Worm (Caenorhabditis elegans) whole organism, young adult: ENCODE measurements around the gene gpx-4.

ENCODE experiments used
- B0261.1 ChIP-seq: sonication (generic microtip); optimal IDR thresholded peaks from 2 replicates; lab custom pipeline; 2016; ENCODE audit warnings: mild to moderate bottlenecking, missing genetic modification characterization, moderate library complexity, missing compliant biosample characterization
- C06A6.2 ChIP-seq: fragments of 200-800 bp; sonication (Bioruptor generic); conservative IDR thresholded peaks from 2 replicates; pipeline ENCODE4 v1.3.6; 2022; ENCODE audit warnings: missing genetic modification characterization, missing compliant biosample characterization
- D2030.7 ChIP-seq: fragments of 200-800 bp; sonication (Bioruptor generic); IDR thresholded peaks from 2 replicates; pipeline ENCODE4 v1.3.6; 2022; ENCODE audit warnings: missing genetic modification reagents, missing genetic modification characterization, missing compliant biosample characterization
- F33H1.4 ChIP-seq: fragments of 200-800 bp; sonication (Bioruptor generic); IDR thresholded peaks from 2 replicates; pipeline ENCODE4 v1.3.6; 2022; ENCODE audit warnings: missing genetic modification reagents, missing genetic modification characterization, missing compliant biosample characterization
- F49E8.2 ChIP-seq: sonication (generic microtip); optimal IDR thresholded peaks from 3 replicates; lab custom pipeline; 2017; ENCODE audit warnings: missing genetic modification characterization, mild to moderate bottlenecking, missing compliant biosample characterization, antibody characterized with exemption, moderate library complexity; ENCODE audit not compliant: insufficient read depth
- T26A5.8 ChIP-seq: sonication (generic microtip); optimal IDR thresholded peaks from 2 replicates; lab custom pipeline; 2016; ENCODE audit warnings: missing genetic modification characterization, missing compliant biosample characterization
- Y53F4B.3 ChIP-seq: fragments of 200-800 bp; sonication (Bioruptor generic); IDR thresholded peaks from 2 replicates; pipeline ENCODE4 v1.3.6; 2022; ENCODE audit warnings: missing genetic modification reagents, missing genetic modification characterization, missing compliant biosample characterization
- ZK185.1 ChIP-seq: sonication (generic microtip); optimal IDR thresholded peaks from 2 replicates; lab custom pipeline; 2016; ENCODE audit warnings: mild to moderate bottlenecking, missing genetic modification characterization, missing compliant biosample characterization; ENCODE audit not compliant: poor library complexity, severe bottlenecking
- ama-1 ChIP-seq, 3 experiments: fragments of 150-350 bp in 1 of 3; sonication (generic microtip) in 2 of 3; optimal IDR thresholded peaks; 2 replicates each; lab custom pipeline; 2014 to 2018; ENCODE audit warnings: missing biosample characterization in 2 of 3, missing genetic modification characterization in 2 of 3, missing genetic modification reagents in 2 of 3
- aptf-3 ChIP-seq: fragments of 200-800 bp; sonication (Bioruptor generic); IDR thresholded peaks from 2 replicates; pipeline ENCODE4 v1.3.6; 2022; ENCODE audit warnings: missing genetic modification characterization, missing compliant biosample characterization
- attf-3 ChIP-seq: fragments of 200-800 bp; sonication (Bioruptor generic); conservative IDR thresholded peaks from 2 replicates; pipeline ENCODE4 v1.3.6; 2022; ENCODE audit warnings: missing genetic modification reagents, missing genetic modification characterization, missing compliant biosample characterization
- bed-1 ChIP-seq: fragments of 200-800 bp; sonication (Bioruptor generic); IDR thresholded peaks from 2 replicates; pipeline ENCODE4 v1.3.6; 2022; ENCODE audit warnings: missing genetic modification reagents, missing genetic modification characterization, missing compliant biosample characterization
- cebp-2 ChIP-seq: fragments of 200-800 bp; sonication (Bioruptor generic); IDR thresholded peaks from 2 replicates; pipeline ENCODE4 v1.3.6; 2022; ENCODE audit warnings: missing genetic modification characterization, missing compliant biosample characterization
- ceh-79 ChIP-seq: sonication (generic microtip); optimal IDR thresholded peaks from 2 replicates; lab custom pipeline; 2017; ENCODE audit warnings: mild to moderate bottlenecking, missing genetic modification characterization, missing compliant biosample characterization
- dox-1 ChIP-seq: fragments of 200-800 bp; sonication (Bioruptor generic); IDR thresholded peaks from 2 replicates; pipeline ENCODE4 v1.3.6; 2022; ENCODE audit warnings: missing genetic modification reagents, missing genetic modification characterization, missing compliant biosample characterization
- dpl-1 ChIP-seq: fragments of 150-350 bp; optimal IDR thresholded peaks from 2 replicates; lab custom pipeline; 2014; ENCODE audit warnings: missing biosample characterization, missing genetic modification reagents, missing genetic modification characterization
- egl-18 ChIP-seq: fragments of 200-800 bp; sonication (Bioruptor generic); IDR thresholded peaks from 2 replicates; pipeline ENCODE4 v1.3.6; 2022; ENCODE audit warnings: missing genetic modification reagents, missing genetic modification characterization, missing compliant biosample characterization
- egl-44 ChIP-seq: fragments of 200-800 bp; sonication (Bioruptor generic); IDR thresholded peaks from 2 replicates; pipeline ENCODE4 v1.3.6; 2022; ENCODE audit warnings: missing genetic modification reagents, missing genetic modification characterization, missing compliant biosample characterization
- egrh-3 ChIP-seq: fragments of 200-800 bp; sonication (Bioruptor generic); IDR thresholded peaks from 2 replicates; pipeline ENCODE4 v1.3.6; 2022; ENCODE audit warnings: missing genetic modification reagents, missing genetic modification characterization, missing compliant biosample characterization
- ekl-4 ChIP-seq: fragments of 200-800 bp; sonication (Bioruptor generic); IDR thresholded peaks from 2 replicates; pipeline ENCODE4 v1.3.6; 2022; ENCODE audit warnings: missing genetic modification reagents, missing genetic modification characterization, missing compliant biosample characterization
- ets-4 ChIP-seq: fragments of 200-800 bp; sonication (Bioruptor generic); optimal IDR thresholded peaks from 2 replicates; lab custom pipeline; 2018; ENCODE audit warnings: mild to moderate bottlenecking, missing genetic modification characterization, missing compliant biosample characterization
- hmg-20 ChIP-seq: fragments of 200-800 bp; sonication (Bioruptor generic); IDR thresholded peaks from 2 replicates; pipeline ENCODE4 v1.3.6; 2022; ENCODE audit warnings: missing genetic modification reagents, missing genetic modification characterization, missing compliant biosample characterization
- lin-35 ChIP-seq, 3 experiments: fragments of 150-350 bp in 2 of 3; sonication (generic microtip) in 1 of 3; optimal IDR thresholded peaks; 2 replicates each; lab custom pipeline; 2014 to 2018; ENCODE audit warnings: missing biosample characterization in 3 of 3, missing genetic modification characterization in 3 of 3, missing genetic modification reagents in 3 of 3
- lin-54 ChIP-seq: fragments of 200-800 bp; sonication (Bioruptor generic); optimal IDR thresholded peaks from 2 replicates; lab custom pipeline; 2018; ENCODE audit warnings: mild to moderate bottlenecking, missing genetic modification characterization, missing compliant biosample characterization
- lsl-1 ChIP-seq: fragments of 200-800 bp; sonication (Bioruptor generic); optimal IDR thresholded peaks from 2 replicates; lab custom pipeline; 2018; ENCODE audit warnings: mild to moderate bottlenecking, missing genetic modification characterization, moderate library complexity, missing compliant biosample characterization
- madf-6 ChIP-seq: fragments of 200-800 bp; sonication (Bioruptor generic); IDR thresholded peaks from 2 replicates; pipeline ENCODE4 v1.3.6; 2022; ENCODE audit warnings: missing genetic modification reagents, missing genetic modification characterization, missing compliant biosample characterization
- mcd-1 ChIP-seq: fragments of 200-800 bp; sonication (Bioruptor generic); IDR thresholded peaks from 2 replicates; pipeline ENCODE4 v1.3.6; 2022; ENCODE audit warnings: missing genetic modification reagents, missing genetic modification characterization, missing compliant biosample characterization
- mel-28 ChIP-seq: sonication (generic microtip); optimal IDR thresholded peaks from 2 replicates; lab custom pipeline; 2016; ENCODE audit warnings: borderline replicate concordance, mild to moderate bottlenecking, missing genetic modification characterization, missing compliant biosample characterization
- rec-8 ChIP-seq, 2 experiments: sonication (generic microtip); optimal IDR thresholded peaks; 2 replicates each; lab custom pipeline; 2016; ENCODE audit warnings: mild to moderate bottlenecking in 2 of 2, missing genetic modification characterization in 2 of 2, missing genetic modification reagents in 2 of 2, missing genotype in 2 of 2, missing biosample characterization in 1 of 2, missing compliant biosample characterization in 1 of 2, moderate library complexity in 1 of 2
- rpc-1 ChIP-seq, 2 experiments: fragments of 150-350 bp in 1 of 2; sonication (generic microtip) in 1 of 2; optimal IDR thresholded peaks; 2 replicates each; lab custom pipeline; 2014 to 2018; ENCODE audit warnings: missing biosample characterization in 1 of 2, missing genetic modification characterization in 1 of 2, missing genetic modification reagents in 1 of 2, missing genotype in 1 of 2
- sdz-38 ChIP-seq: sonication (generic microtip); optimal IDR thresholded peaks from 2 replicates; lab custom pipeline; 2016; ENCODE audit warnings: missing genotype, missing genetic modification characterization, missing compliant biosample characterization
- snpc-1.1 ChIP-seq: sonication (generic microtip); optimal IDR thresholded peaks from 2 replicates; lab custom pipeline; 2017; ENCODE audit warnings: missing genetic modification characterization, mild to moderate bottlenecking, missing compliant biosample characterization, antibody characterized with exemption, moderate library complexity, missing genotype, missing genetic modification reagents; ENCODE audit not compliant: insufficient read depth
- sptf-2 ChIP-seq: fragments of 200-800 bp; sonication (Bioruptor generic); optimal IDR thresholded peaks from 2 replicates; lab custom pipeline; 2018; ENCODE audit warnings: mild to moderate bottlenecking, missing genetic modification characterization, missing compliant biosample characterization
- zim-3 ChIP-seq: sonication (generic microtip); optimal IDR thresholded peaks from 2 replicates; lab custom pipeline; 2017; ENCODE audit warnings: mild to moderate bottlenecking, missing genetic modification characterization, moderate library complexity, missing compliant biosample characterization
- ztf-18 ChIP-seq: sonication (generic microtip); optimal IDR thresholded peaks from 2 replicates; lab custom pipeline; 2016; ENCODE audit warnings: missing genotype, mild to moderate bottlenecking, missing genetic modification characterization, missing compliant biosample characterization

The gpx-4 gene

DNA sequence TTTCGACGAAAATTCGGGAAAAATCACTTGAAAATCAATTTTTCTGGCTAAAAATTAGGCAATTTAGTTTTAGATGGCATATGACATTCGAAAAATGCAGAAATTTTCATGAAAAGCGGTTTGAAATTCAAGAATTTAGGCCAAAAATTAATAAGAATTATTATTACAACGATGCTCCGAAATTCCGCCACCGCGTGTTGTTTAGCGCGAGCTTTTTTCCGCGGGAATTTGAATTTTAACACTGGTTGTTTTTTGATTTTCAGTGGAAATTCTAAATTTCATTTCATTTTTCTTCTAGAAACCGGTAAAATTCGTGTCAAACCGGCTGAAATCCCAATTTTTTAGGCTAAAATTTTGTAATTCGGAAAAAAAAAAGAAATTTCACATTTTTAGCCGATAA, 4.2 kb downstream of the gpx-4 start (continued):
- TF ChIP-seq sdz-38 (tag; lab: Kevin White, UChicago): no peak
- TF ChIP-seq cebp-2 (GFP tag; lab: Robert Waterston, UW): no peak
- TF ChIP-seq Y53F4B.3 (GFP tag; lab: Robert Waterston, UW): no peak

DNA sequence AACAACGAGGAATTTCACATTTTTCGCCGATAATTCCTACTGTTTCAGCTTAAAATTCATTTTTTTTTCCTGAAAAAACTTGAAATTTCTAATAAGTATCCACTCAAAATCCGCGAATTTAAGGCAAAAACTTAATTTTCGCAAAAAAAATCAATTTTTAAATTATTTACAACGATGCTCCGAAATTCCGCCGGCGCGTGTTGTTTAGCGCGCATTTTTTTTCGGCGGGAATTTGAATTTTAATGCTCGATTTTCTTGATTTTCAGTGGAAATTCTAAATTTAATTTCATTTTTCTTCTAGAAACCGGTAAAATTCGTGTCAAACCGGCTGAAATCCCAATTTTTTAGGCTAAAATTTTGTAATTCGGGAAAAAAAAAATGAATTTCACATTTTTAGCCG, 6.7 kb downstream of the gpx-4 start:
- TF ChIP-seq attf-3 (GFP tag; lab: Robert Waterston, UW): peak; percentile 87
- 0 out of 2 replicates have a peak, but pooled peaks have one; percentile 14 for TF ChIP-seq madf-6 (GFP tag; lab: Robert Waterston, UW)
- peak; percentile 14 for TF ChIP-seq lin-54 (GFP tag; lab: Kevin White, UChicago)

DNA sequence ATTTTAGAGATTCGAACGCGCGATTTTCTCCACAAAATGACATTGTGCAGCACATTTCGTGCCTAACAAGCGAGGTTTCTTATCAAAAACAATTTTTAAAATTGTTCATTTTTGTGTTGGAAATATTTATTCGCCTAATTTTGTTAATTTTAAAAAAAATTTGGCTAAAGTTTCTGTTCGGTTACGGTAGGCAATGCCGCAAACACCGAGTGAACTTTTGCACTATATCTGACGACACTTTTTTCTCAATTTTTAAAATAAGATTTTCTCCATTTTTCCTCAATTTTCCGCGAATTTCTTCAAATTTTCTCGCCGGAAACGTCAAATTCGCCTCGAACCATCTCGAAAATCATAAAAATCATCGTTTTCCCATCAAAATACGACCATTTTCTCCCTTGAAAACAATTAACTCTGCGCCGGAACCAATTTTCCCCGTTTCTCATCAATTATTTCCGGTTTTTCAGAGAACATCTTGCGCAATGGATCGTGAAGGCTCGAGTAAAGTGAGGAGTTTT, 8.2 kb downstream of the gpx-4 start, which contains the start of gene Y69A2AR.1:
Gene Y69A2AR.1 (plus strand): TSS at position 465 of the 515 bp plus-strand sequence.
- TF ChIP-seq hmg-20 (GFP tag; lab: Robert Waterston, UW) (no peak), lin-35 (GFP tag; optimal IDR thresholded peaks at IDR 0.05; lab: Kevin White, UChicago) (no peak), ama-1 (optimal IDR thresholded peaks at IDR 0.05; lab: Kevin White, UChicago) (no peak), ama-1 (GFP tag; optimal IDR thresholded peaks at IDR 0.05; lab: Kevin White, UChicago) (no peak), egl-44 (GFP tag; lab: Robert Waterston, UW) (no peak), attf-3 (GFP tag; lab: Robert Waterston, UW) (0 out of 2 replicates have a peak, but pooled peaks have one; percentile 24), D2030.7 (GFP tag; lab: Robert Waterston, UW) (0 out of 2 replicates have a peak, but pooled peaks have one; percentile 13), lsl-1 (GFP tag; lab: Kevin White, UChicago) (peak; percentile 44)

DNA sequence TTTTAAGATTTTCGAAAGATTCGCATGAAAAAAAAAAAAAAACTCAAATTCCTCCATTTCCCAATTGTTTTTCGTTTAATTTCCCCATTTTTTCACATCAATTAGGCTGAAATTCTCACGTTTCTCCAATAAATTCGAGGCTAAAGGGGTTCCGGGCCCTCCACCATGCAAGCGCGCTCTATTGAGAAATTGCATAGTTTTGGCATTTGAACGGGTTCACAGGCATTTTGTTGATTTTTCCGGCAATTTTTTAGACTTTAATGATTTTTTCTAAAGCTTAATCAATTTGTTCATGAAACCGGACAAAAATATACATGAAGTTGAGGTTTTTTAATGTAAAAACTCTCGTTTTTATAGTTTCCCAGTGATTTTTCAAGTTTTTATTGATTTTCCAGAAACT, 8.7 kb downstream of the gpx-4 start:
- TF ChIP-seq mcd-1 (GFP tag; lab: Robert Waterston, UW) (peak; percentile 79), bed-1 (GFP tag; lab: Robert Waterston, UW) (no peak), mel-28 (tag; lab: Kevin White, UChicago) (no peak), ets-4 (no peak), attf-3 (GFP tag; lab: Robert Waterston, UW) (peak; percentile 21; the same call in 1 of the 2 replicates), lsl-1 (GFP tag; lab: Kevin White, UChicago) (no peak), cebp-2 (GFP tag; lab: Robert Waterston, UW) (no peak), sptf-2 (no peak), snpc-1.1 (tag; lab: Kevin White, UChicago) (no peak), C06A6.2 (GFP tag; lab: Robert Waterston, UW) (no peak), dpl-1 (GFP tag; lab: Kevin White, UChicago) (no peak), zim-3 (tag; lab: Kevin White, UChicago) (no peak), ZK185.1 (tag; lab: Kevin White, UChicago) (no peak), egl-18 (GFP tag; lab: Robert Waterston, UW) (no peak), aptf-3 (GFP tag; lab: Robert Waterston, UW) (no peak), sdz-38 (tag; lab: Kevin White, UChicago) (no peak), egrh-3 (no peak)

DNA sequence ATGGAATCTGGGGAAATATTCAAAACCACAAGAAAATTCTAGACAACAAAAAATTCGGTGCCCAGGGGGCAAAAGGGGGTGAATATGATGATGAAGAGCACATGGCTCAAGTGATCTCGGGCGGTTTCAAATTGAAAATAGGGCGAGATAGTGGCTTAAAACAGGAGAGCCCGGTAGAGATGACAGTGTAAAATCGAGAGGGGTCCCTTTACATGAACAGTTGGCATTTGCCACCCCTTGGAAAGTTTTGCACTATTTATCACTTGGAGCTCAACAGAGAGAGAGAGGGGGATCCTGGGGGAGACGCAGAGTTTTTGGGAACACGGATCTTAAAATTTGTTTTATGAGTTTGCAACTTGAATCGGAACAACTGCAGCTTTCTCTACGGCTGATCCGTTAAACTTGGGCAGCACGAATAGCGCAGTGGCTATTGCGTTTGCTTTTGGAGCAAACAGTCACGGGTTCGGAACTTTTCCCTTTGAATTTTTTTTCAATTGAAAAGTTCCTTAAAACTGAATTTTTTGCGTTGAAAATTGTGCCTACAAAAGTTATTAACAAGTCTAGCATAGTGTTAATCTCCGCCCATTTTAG, 9.3 kb downstream of the gpx-4 start:
- TF ChIP-seq Y53F4B.3 (GFP tag; lab: Robert Waterston, UW): no peak
- no peak for TF ChIP-seq bed-1 (GFP tag; lab: Robert Waterston, UW)
- no peak for TF ChIP-seq F49E8.2 (tag; lab: Kevin White, UChicago)
- peak; percentile 3 for TF ChIP-seq snpc-1.1 (tag; lab: Kevin White, UChicago)
- peak; percentile 16 for TF ChIP-seq T26A5.8 (tag; lab: Kevin White, UChicago)
- TF ChIP-seq egrh-3: no peak
- peak; percentile 22 for TF ChIP-seq zim-3 (tag; lab: Kevin White, UChicago)
- peak; percentile 51 for TF ChIP-seq lin-54 (GFP tag; lab: Kevin White, UChicago)
- peak; percentile 70 for TF ChIP-seq B0261.1
- TF ChIP-seq ceh-79 (tag; lab: Kevin White, UChicago): peak; percentile 23
- TF ChIP-seq rec-8 (tag; optimal IDR thresholded peaks at IDR 0.05; lab: Kevin White, UChicago): peak in 1 of 2 experiments; percentile 41
- peak; percentile 33; the same call in 1 of the 2 replicates for TF ChIP-seq madf-6 (GFP tag; lab: Robert Waterston, UW)
- TF ChIP-seq dox-1 (GFP tag; lab: Robert Waterston, UW): peak; percentile 29; the same call in 1 of the 2 replicates
- TF ChIP-seq F33H1.4 (GFP tag; lab: Robert Waterston, UW): no peak
- TF ChIP-seq hmg-20 (GFP tag; lab: Robert Waterston, UW): peak; percentile 19; the same call in 1 of the 2 replicates
- TF ChIP-seq lsl-1 (GFP tag; lab: Kevin White, UChicago): peak; percentile 16
- TF ChIP-seq rpc-1 (optimal IDR thresholded peaks at IDR 0.05; lab: Kevin White, UChicago): peak; percentile 69
- peak; percentile 77 for TF ChIP-seq rpc-1 (tag; optimal IDR thresholded peaks at IDR 0.05; lab: Kevin White, UChicago)
- 0 out of 2 replicates have a peak, but pooled peaks have one; percentile 16 for TF ChIP-seq ekl-4 (GFP tag; lab: Robert Waterston, UW)
- TF ChIP-seq sdz-38 (tag; lab: Kevin White, UChicago): no peak
- TF ChIP-seq ama-1 (optimal IDR thresholded peaks at IDR 0.05; lab: Kevin White, UChicago): no peak
- no peak for TF ChIP-seq ama-1 (GFP tag; optimal IDR thresholded peaks at IDR 0.05; lab: Kevin White, UChicago)
- TF ChIP-seq ztf-18 (tag; lab: Kevin White, UChicago): peak; percentile 31
